Fruit fly (Drosophila melanogaster): ENCODE measurements around the gene CG8369.
A peak's percentile ranks its signal among the peaks of the same experiment; 100 is the strongest.

The CG8369 gene

DNA sequence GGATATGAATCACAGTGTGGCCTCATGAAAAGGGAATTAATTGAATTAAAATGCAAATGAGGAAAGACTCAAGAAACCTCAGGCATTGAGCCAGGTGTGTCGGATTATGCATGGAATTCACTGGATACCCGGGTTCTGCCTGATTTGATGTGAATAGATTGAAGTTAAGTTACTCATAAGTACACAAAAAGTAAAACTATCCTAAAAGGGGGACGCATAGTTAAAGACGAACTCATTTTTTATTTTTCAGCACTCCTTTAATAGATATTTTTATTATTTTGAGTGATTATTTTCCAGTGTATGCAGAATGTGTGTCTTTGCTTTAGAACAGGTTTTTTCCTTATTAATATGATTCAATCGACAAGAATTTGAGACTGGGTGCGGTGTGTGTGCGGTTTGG is 31.4 kb downstream of the CG8369 start (continued):
- TF ChIP-seq CG34406 (GFP tag; optimal IDR thresholded peaks at IDR 0.05) = peak; percentile 5
- TF ChIP-seq CG32006 (GFP tag; optimal IDR thresholded peaks at IDR 0.05) = peak; percentile 31
- TF ChIP-seq CG10631 (GFP tag; optimal IDR thresholded peaks at IDR 0.05) = no peak
- TF ChIP-seq CG31627 (GFP tag; optimal IDR thresholded peaks at IDR 0.05) = peak; percentile 57
- TF ChIP-seq net (GFP tag; optimal IDR thresholded peaks at IDR 0.05) = no peak
- TF ChIP-seq Ets96B (tag; optimal IDR thresholded peaks at IDR 0.05) = no peak
- TF ChIP-seq CG8632 (GFP tag; optimal IDR thresholded peaks at IDR 0.05) = peak; percentile 24

DNA sequence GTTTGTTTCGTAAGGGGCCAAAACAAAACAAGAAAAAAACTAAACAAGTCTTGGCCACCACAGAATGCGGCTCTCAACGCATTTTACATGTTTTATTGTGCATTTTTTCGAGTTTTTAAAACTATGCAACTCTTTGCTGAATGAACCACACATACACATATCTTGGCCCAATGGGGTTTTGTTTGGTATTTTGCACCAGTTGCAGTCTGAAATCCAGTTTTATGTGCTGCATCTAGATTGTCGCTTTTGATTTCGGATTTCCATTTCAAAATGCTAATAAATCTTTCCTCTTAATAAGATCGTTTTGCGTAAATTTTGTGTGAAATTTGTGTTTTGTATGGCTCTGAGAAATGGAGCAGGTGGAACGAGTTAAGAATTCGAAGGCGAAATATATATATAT is 31.9 kb downstream of the CG8369 start:
- TF ChIP-seq topi (GFP tag; optimal IDR thresholded peaks at IDR 0.05) (no peak), Smox (GFP tag; optimal IDR thresholded peaks at IDR 0.05) (no peak), Hr4 (GFP tag; optimal IDR thresholded peaks at IDR 0.05) (no peak), pdm3 (GFP tag; optimal IDR thresholded peaks at IDR 0.05) (no peak), Hr38 (GFP tag; optimal IDR thresholded peaks at IDR 0.05) (no peak), CG8632 (GFP tag; optimal IDR thresholded peaks at IDR 0.05) (no peak), CG15336 (GFP tag; IDR thresholded peaks at IDR 0.05) (no peak), esn (GFP tag; optimal IDR thresholded peaks at IDR 0.05) (no peak), Met (GFP tag; optimal IDR thresholded peaks at IDR 0.05) (no peak), OdsH (GFP tag; optimal IDR thresholded peaks at IDR 0.05) (no peak), Ets21C (GFP tag; optimal IDR thresholded peaks at IDR 0.05) (no peak), CG11902 (GFP tag; optimal IDR thresholded peaks at IDR 0.05) (no peak), ss (GFP tag; optimal IDR thresholded peaks at IDR 0.05) (no peak), Eip75B (GFP tag; optimal IDR thresholded peaks at IDR 0.05) (no peak)

DNA sequence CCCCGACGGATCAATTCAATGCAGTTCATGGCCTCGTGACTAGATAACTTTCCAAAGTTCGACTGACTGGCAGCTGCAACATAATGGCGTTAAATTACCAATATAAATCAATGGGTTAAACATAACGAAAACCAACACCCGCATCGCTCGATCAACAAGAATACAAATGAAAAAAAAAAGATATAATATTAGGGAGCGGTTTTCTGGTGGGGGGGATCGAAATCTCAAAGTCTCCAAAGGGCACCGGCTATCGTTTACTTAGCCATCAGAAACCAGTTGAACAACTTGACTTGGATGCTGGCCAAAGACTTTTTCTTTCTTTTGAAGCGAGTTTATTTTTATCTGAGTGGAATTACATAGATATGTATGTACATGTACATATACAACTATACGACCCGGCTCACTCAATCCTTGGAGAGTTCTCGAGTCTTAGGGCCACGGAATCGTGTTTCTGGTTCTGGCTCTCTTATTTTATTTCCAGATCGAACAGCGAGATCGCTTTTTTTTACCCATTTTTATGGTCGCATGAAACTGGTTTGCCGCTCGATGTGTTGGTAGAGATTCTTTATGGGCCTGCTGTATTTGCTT is 32.9 kb downstream of the CG8369 start:
- TF ChIP-seq Gug (GFP tag; IDR thresholded peaks at IDR 0.05) (no peak), Ets21C (GFP tag; optimal IDR thresholded peaks at IDR 0.05) (no peak), spab (GFP tag; optimal IDR thresholded peaks at IDR 0.05) (peak; percentile 48), Hr38 (GFP tag; optimal IDR thresholded peaks at IDR 0.05) (no peak), Smox (GFP tag; optimal IDR thresholded peaks at IDR 0.05) (no peak), CG3919 (GFP tag; optimal IDR thresholded peaks at IDR 0.05) (peak; percentile 4), cyc (GFP tag; optimal IDR thresholded peaks at IDR 0.05) (no peak), CG6163 (GFP tag; IDR thresholded peaks at IDR 0.05) (peak; percentile 67; the same call in 2 of the 3 replicates), ss (GFP tag; optimal IDR thresholded peaks at IDR 0.05) (peak; percentile 79 to 84), CG32006 (GFP tag; optimal IDR thresholded peaks at IDR 0.05) (no peak), fkh (GFP tag; optimal IDR thresholded peaks at IDR 0.05) (peak; percentile 16), dsx (GFP tag; optimal IDR thresholded peaks at IDR 0.05; ENCODE audit: poor library complexity, severe bottlenecking) (peak; percentile 54), vri (GFP tag; optimal IDR thresholded peaks at IDR 0.05) (no peak), CG8319 (GFP tag; optimal IDR thresholded peaks at IDR 0.05) (no peak), lz (GFP tag; optimal IDR thresholded peaks at IDR 0.05) (no peak), svp (GFP tag) (peak; percentile 17), CG7368 (GFP tag; optimal IDR thresholded peaks at IDR 0.05) (no peak), CG6808 (GFP tag; optimal IDR thresholded peaks at IDR 0.05) (peak; percentile 83), CG9139 (GFP tag; optimal IDR thresholded peaks at IDR 0.05) (peak; percentile 65), pdm3 (GFP tag; optimal IDR thresholded peaks at IDR 0.05) (no peak), eg (GFP tag; IDR thresholded peaks at IDR 0.05) (peak; percentile 45; the same call in 1 of the 3 replicates), CG6854 (GFP tag; optimal IDR thresholded peaks at IDR 0.05) (no peak), fd85E (GFP tag; optimal IDR thresholded peaks at IDR 0.05) (no peak), CG6276 (GFP tag; optimal IDR thresholded peaks at IDR 0.05) (no peak), net (GFP tag; optimal IDR thresholded peaks at IDR 0.05) (peak; percentile 4), Eip78C (GFP tag) (no peak), Eip75B (GFP tag; optimal IDR thresholded peaks at IDR 0.05) (no peak), CG1621 (tag; optimal IDR thresholded peaks at IDR 0.05) (peak; percentile 42), salr (GFP tag; optimal IDR thresholded peaks at IDR 0.05) (no peak), Hr39 (GFP tag; optimal IDR thresholded peaks at IDR 0.05) (no peak), Lpt (GFP tag; optimal IDR thresholded peaks at IDR 0.05) (peak; percentile 21), CG10669 (GFP tag; optimal IDR thresholded peaks at IDR 0.05) (peak; percentile 15), Blimp-1 (GFP tag; optimal IDR thresholded peaks at IDR 0.05) (peak; percentile 88), Sox102F (GFP tag; optimal IDR thresholded peaks at IDR 0.05) (peak; percentile 26), CG8119 (GFP tag; IDR thresholded peaks at IDR 0.05) (peak; percentile 30; the same call in 1 of the 3 replicates), dac (GFP tag; optimal IDR thresholded peaks at IDR 0.05) (no peak)

All from whole organism, prepupa.